Worm (Caenorhabditis elegans) whole organism, late embryonic: ENCODE measurements around the gene npr-17.

ENCODE experiments used
- C08G9.2 ChIP-seq: sonication (generic microtip); optimal IDR thresholded peaks from 2 replicates; lab custom pipeline; 2016; ENCODE audit warnings: mild to moderate bottlenecking, missing genetic modification characterization, moderate library complexity, missing compliant biosample characterization
- F13H6.1 ChIP-seq: sonication (generic microtip); optimal IDR thresholded peaks from 2 replicates; lab custom pipeline; 2016; ENCODE audit warnings: missing genetic modification characterization, missing compliant biosample characterization
- T23F11.4 ChIP-seq: fragments of 200-800 bp; sonication (Bioruptor generic); optimal IDR thresholded peaks from 2 replicates; lab custom pipeline; 2018; ENCODE audit warnings: mild to moderate bottlenecking, missing genetic modification characterization, missing compliant biosample characterization
- Y22D7AL.16 ChIP-seq: sonication (generic microtip); optimal IDR thresholded peaks from 2 replicates; lab custom pipeline; 2016; ENCODE audit warnings: missing genetic modification characterization, missing compliant biosample characterization
- ama-1 ChIP-seq: fragments of 150-350 bp; optimal IDR thresholded peaks from 2 replicates; lab custom pipeline; 2014
- ceh-2 ChIP-seq: sonication (generic microtip); optimal IDR thresholded peaks from 2 replicates; lab custom pipeline; 2016; ENCODE audit warnings: missing genotype, missing genetic modification characterization, missing compliant biosample characterization
- ceh-31 ChIP-seq: sonication (generic microtip); optimal IDR thresholded peaks from 2 replicates; lab custom pipeline; 2016; ENCODE audit warnings: missing genetic modification characterization, missing compliant biosample characterization
- ceh-45 ChIP-seq: fragments of 200-800 bp; sonication (Bioruptor generic); IDR thresholded peaks from 2 replicates; pipeline ENCODE4 v1.3.6; 2022; ENCODE audit warnings: missing genetic modification reagents, missing genetic modification characterization, missing compliant biosample characterization
- ceh-6 ChIP-seq: fragments of 200-800 bp; sonication (Bioruptor generic); optimal IDR thresholded peaks from 2 replicates; lab custom pipeline; 2018; ENCODE audit warnings: mild to moderate bottlenecking, missing genetic modification characterization, missing compliant biosample characterization
- che-1 ChIP-seq: sonication (generic microtip); optimal IDR thresholded peaks from 2 replicates; lab custom pipeline; 2016; ENCODE audit warnings: mild to moderate bottlenecking, missing genetic modification characterization, missing compliant biosample characterization
- dmd-4 ChIP-seq: sonication (generic microtip); optimal IDR thresholded peaks from 2 replicates; lab custom pipeline; 2016; ENCODE audit warnings: borderline replicate concordance, missing genetic modification characterization, missing compliant biosample characterization
- dve-1 ChIP-seq: sonication (generic microtip); optimal IDR thresholded peaks from 2 replicates; lab custom pipeline; 2017; ENCODE audit warnings: antibody characterized with exemption, mild to moderate bottlenecking, missing genetic modification characterization, missing compliant biosample characterization
- elt-2 ChIP-seq: sonication (generic microtip); optimal IDR thresholded peaks from 2 replicates; lab custom pipeline; 2016; ENCODE audit warnings: missing genetic modification reagents, missing genetic modification characterization, missing compliant biosample characterization
- elt-4 ChIP-seq: sonication (generic microtip); optimal IDR thresholded peaks from 2 replicates; lab custom pipeline; 2016; ENCODE audit warnings: missing genetic modification characterization, missing compliant biosample characterization
- ets-4 ChIP-seq: sonication (generic microtip); optimal IDR thresholded peaks from 2 replicates; lab custom pipeline; 2016; ENCODE audit warnings: missing genetic modification characterization, missing compliant biosample characterization
- eyg-1 ChIP-seq: sonication (generic microtip); optimal IDR thresholded peaks from 2 replicates; lab custom pipeline; 2016; ENCODE audit warnings: missing genotype, missing genetic modification characterization, missing compliant biosample characterization
- fkh-10 ChIP-seq: fragments of 150-350 bp; optimal IDR thresholded peaks from 2 replicates; lab custom pipeline; 2014; ENCODE audit warnings: missing biosample characterization, missing genetic modification reagents, missing genetic modification characterization
- gmeb-2 ChIP-seq: sonication (generic microtip); optimal IDR thresholded peaks from 2 replicates; lab custom pipeline; 2016; ENCODE audit warnings: missing genetic modification characterization, inconsistent platforms, missing compliant biosample characterization
- hlh-15 ChIP-seq: sonication (generic microtip); optimal IDR thresholded peaks from 2 replicates; lab custom pipeline; 2016; ENCODE audit warnings: missing genetic modification characterization, missing compliant biosample characterization
- hlh-6 ChIP-seq: sonication (generic microtip); optimal IDR thresholded peaks from 2 replicates; lab custom pipeline; 2016; ENCODE audit warnings: missing genotype, missing genetic modification characterization, missing compliant biosample characterization
- nfya-1 ChIP-seq: sonication (generic microtip); optimal IDR thresholded peaks from 2 replicates; lab custom pipeline; 2017; ENCODE audit warnings: missing genetic modification characterization, mild to moderate bottlenecking, missing compliant biosample characterization, antibody characterized with exemption, moderate library complexity
- nhr-232 ChIP-seq: sonication (generic microtip); optimal IDR thresholded peaks from 2 replicates; lab custom pipeline; 2016; ENCODE audit warnings: missing genetic modification characterization, missing compliant biosample characterization
- odd-2 ChIP-seq: sonication (generic microtip); optimal IDR thresholded peaks from 2 replicates; lab custom pipeline; 2017; ENCODE audit warnings: antibody characterized with exemption, mild to moderate bottlenecking, missing genetic modification characterization, missing compliant biosample characterization
- pag-3 ChIP-seq: sonication (generic microtip); optimal IDR thresholded peaks from 2 replicates; lab custom pipeline; 2016; ENCODE audit warnings: missing compliant biosample characterization, missing genetic modification characterization, borderline replicate concordance
- pat-9 ChIP-seq: fragments of 200-800 bp; sonication (Bioruptor generic); optimal IDR thresholded peaks from 2 replicates; lab custom pipeline; 2018; ENCODE audit warnings: mild to moderate bottlenecking, missing genetic modification characterization, moderate library complexity, missing compliant biosample characterization
- pax-1 ChIP-seq: fragments of 150-350 bp; optimal IDR thresholded peaks from 2 replicates; lab custom pipeline; 2014; ENCODE audit warnings: missing biosample characterization, missing genetic modification characterization
- pha-2 ChIP-seq: sonication (generic microtip); optimal IDR thresholded peaks from 2 replicates; lab custom pipeline; 2017; ENCODE audit warnings: mild to moderate bottlenecking, missing genetic modification characterization, missing compliant biosample characterization
- pha-4 ChIP-seq: fragments of 150-350 bp; optimal IDR thresholded peaks from 2 replicates; lab custom pipeline; 2018; ENCODE audit warnings: missing biosample characterization, missing genetic modification reagents, missing genetic modification characterization
- pros-1 ChIP-seq: fragments of 150-350 bp; optimal IDR thresholded peaks from 2 replicates; lab custom pipeline; 2014; ENCODE audit warnings: missing biosample characterization, missing genetic modification reagents, missing genetic modification characterization
- ref-2 ChIP-seq: sonication (generic microtip); optimal IDR thresholded peaks from 2 replicates; lab custom pipeline; 2016; ENCODE audit warnings: missing genetic modification characterization, missing compliant biosample characterization
- rnt-1 ChIP-seq: sonication (generic microtip); optimal IDR thresholded peaks from 2 replicates; lab custom pipeline; 2016; ENCODE audit warnings: missing genetic modification characterization, missing compliant biosample characterization
- sdc-2 ChIP-seq: sonication (generic microtip); optimal IDR thresholded peaks from 2 replicates; lab custom pipeline; 2016; ENCODE audit warnings: missing genotype, missing genetic modification characterization, missing compliant biosample characterization
- sox-2 ChIP-seq: fragments of 200-800 bp; sonication (Bioruptor generic); IDR thresholded peaks from 2 replicates; pipeline ENCODE4 v1.3.6; 2022; ENCODE audit warnings: missing genetic modification reagents, missing genetic modification characterization, missing compliant biosample characterization
- sox-4 ChIP-seq: sonication (generic microtip); optimal IDR thresholded peaks from 2 replicates; lab custom pipeline; 2017; ENCODE audit warnings: mild to moderate bottlenecking, missing genetic modification characterization, inconsistent platforms, missing compliant biosample characterization
- tbx-2 ChIP-seq: sonication (generic microtip); optimal IDR thresholded peaks from 2 replicates; lab custom pipeline; 2016; ENCODE audit warnings: missing genetic modification characterization, missing compliant biosample characterization
- ttx-3 ChIP-seq: sonication (generic microtip); optimal IDR thresholded peaks from 2 replicates; lab custom pipeline; 2016; ENCODE audit warnings: missing genetic modification reagents, missing genetic modification characterization, missing compliant biosample characterization
- unc-3 ChIP-seq, 2 experiments: fragments of 200-800 bp in 1 of 2; sonication (Bioruptor generic) in 1 of 2; sonication (generic microtip) in 1 of 2; conservative IDR thresholded peaks in 1 of 2; optimal IDR thresholded peaks in 1 of 2; 2 replicates each; pipeline versions ENCODE4 v1.3.6 to Lab custom; 2016 to 2022; ENCODE audit warnings: missing compliant biosample characterization in 2 of 2, missing genetic modification characterization in 2 of 2, missing genetic modification reagents in 1 of 2
- unc-42 ChIP-seq: sonication (generic microtip); optimal IDR thresholded peaks from 2 replicates; lab custom pipeline; 2016; ENCODE audit warnings: missing genotype, missing genetic modification characterization, missing compliant biosample characterization
- unc-55 ChIP-seq: sonication (generic microtip); optimal IDR thresholded peaks from 2 replicates; lab custom pipeline; 2017; ENCODE audit warnings: missing biosample characterization, missing genetic modification reagents, missing genetic modification characterization
- zip-5 ChIP-seq: sonication (generic microtip); optimal IDR thresholded peaks from 2 replicates; lab custom pipeline; 2016; ENCODE audit warnings: missing genetic modification characterization, missing compliant biosample characterization

npr-17 gene

ce11 chrIII:7986585-7987171 is 9.6 kb downstream of the npr-17 start, which contains the start of gene hrpk-2:
Gene hrpk-2, plus strand, starts transcription at chrIII:7987121.
- no peak for TF ChIP-seq pha-4
- no peak for TF ChIP-seq pax-1 (tag; lab: Kevin White, UChicago)
- no peak for TF ChIP-seq elt-2 (tag; lab: Kevin White, UChicago)
- TF ChIP-seq pros-1 (tag; lab: Kevin White, UChicago), result no peak
- no peak for TF ChIP-seq che-1
- no peak for TF ChIP-seq tbx-2
- TF ChIP-seq, all 69 proteins: peak for 0

- TF ChIP-seq nfya-1 (tag; lab: Kevin White, UChicago) (no peak), unc-3 (GFP tag; conservative IDR thresholded peaks at IDR 0.05; lab: Robert Waterston, UW) (no peak), unc-3 (tag; optimal IDR thresholded peaks at IDR 0.05; lab: Kevin White, UChicago) (no peak), hlh-15 (no peak), unc-42 (tag; lab: Kevin White, UChicago) (no peak), tbx-2 (no peak), che-1 (no peak), odd-2 (no peak), dmd-4 (tag; lab: Kevin White, UChicago) (no peak), ceh-2 (tag; lab: Kevin White, UChicago) (no peak), ref-2 (tag; lab: Kevin White, UChicago) (no peak), pros-1 (tag; lab: Kevin White, UChicago) (no peak), elt-4 (tag; lab: Kevin White, UChicago) (no peak), nhr-232 (tag; lab: Kevin White, UChicago) (no peak), sdc-2 (tag; lab: Kevin White, UChicago) (no peak), ceh-45 (GFP tag; lab: Robert Waterston, UW) (no peak), ama-1 (no peak), ttx-3 (tag; lab: Kevin White, UChicago) (no peak), eyg-1 (tag; lab: Kevin White, UChicago) (no peak), Y22D7AL.16 (tag; lab: Kevin White, UChicago) (no peak), pag-3 (tag; lab: Kevin White, UChicago) (no peak)
- TF ChIP-seq, all 69 proteins: peak for 0
These were observed 14.3 kb downstream of the npr-17 start for ce11 chrIII:7981938-7982337.

- no peak for TF ChIP-seq unc-42 (tag; lab: Kevin White, UChicago)
- TF ChIP-seq sox-2 (GFP tag; lab: Robert Waterston, UW), result no peak
- TF ChIP-seq ets-4 (tag; lab: Kevin White, UChicago), result no peak
- TF ChIP-seq pha-4, result no peak
- no peak for TF ChIP-seq F13H6.1 (tag; lab: Kevin White, UChicago)
- no peak for TF ChIP-seq C08G9.2 (tag; lab: Kevin White, UChicago)
- no peak for TF ChIP-seq tbx-2
- no peak for TF ChIP-seq fkh-10 (GFP tag; lab: Kevin White, UChicago)
- TF ChIP-seq, all 69 proteins: peak for 0
These were observed 15.0 kb downstream of the npr-17 start for ce11 chrIII:7981233-7981632.

- TF ChIP-seq elt-4 (tag; lab: Kevin White, UChicago) (no peak), sox-2 (GFP tag; lab: Robert Waterston, UW) (no peak), ref-2 (tag; lab: Kevin White, UChicago) (no peak), zip-5 (no peak), pha-2 (tag; lab: Kevin White, UChicago) (no peak), gmeb-2 (tag; lab: Kevin White, UChicago) (no peak), ama-1 (no peak), rnt-1 (tag; lab: Kevin White, UChicago) (no peak), hlh-6 (tag; lab: Kevin White, UChicago) (no peak), pha-4 (no peak), ceh-6 (GFP tag; lab: Kevin White, UChicago) (no peak), dve-1 (no peak), ceh-31 (tag; lab: Kevin White, UChicago) (no peak), C08G9.2 (tag; lab: Kevin White, UChicago) (no peak), unc-55 (GFP tag; lab: Kevin White, UChicago) (no peak), T23F11.4 (GFP tag; lab: Kevin White, UChicago) (no peak), sox-4 (no peak), pat-9 (tag; lab: Kevin White, UChicago) (no peak), fkh-10 (GFP tag; lab: Kevin White, UChicago) (no peak)
These were observed 16.6 kb downstream of the npr-17 start, which contains the start of gene clp-1 for ce11 chrIII:7979659-7980058. Gene clp-1, plus strand, starts transcription at chrIII:7979959.
